Worm (Caenorhabditis elegans) whole organism, late embryonic: ENCODE measurements around the gene srh-15.

ENCODE experiments used
- C08G9.2 ChIP-seq: sonication (generic microtip); optimal IDR thresholded peaks from 2 replicates; lab custom pipeline; 2016; ENCODE audit warnings: mild to moderate bottlenecking, missing genetic modification characterization, moderate library complexity, missing compliant biosample characterization
- C38D4.7 ChIP-seq: fragments of 200-800 bp; sonication (Bioruptor generic); optimal IDR thresholded peaks from 2 replicates; lab custom pipeline; 2018; ENCODE audit warnings: mild to moderate bottlenecking, missing genetic modification characterization, moderate library complexity, missing compliant biosample characterization
- F13H6.1 ChIP-seq: sonication (generic microtip); optimal IDR thresholded peaks from 2 replicates; lab custom pipeline; 2016; ENCODE audit warnings: missing genetic modification characterization, missing compliant biosample characterization
- ceh-14 ChIP-seq: sonication (generic microtip); optimal IDR thresholded peaks from 2 replicates; lab custom pipeline; 2016; ENCODE audit warnings: missing genotype, missing genetic modification characterization, missing compliant biosample characterization
- ceh-18 ChIP-seq: sonication (generic microtip); optimal IDR thresholded peaks from 2 replicates; lab custom pipeline; 2016; ENCODE audit warnings: missing genetic modification characterization, missing compliant biosample characterization
- ceh-19 ChIP-seq: fragments of 200-800 bp; sonication (Bioruptor generic); optimal IDR thresholded peaks from 2 replicates; lab custom pipeline; 2018; ENCODE audit warnings: mild to moderate bottlenecking, missing genetic modification characterization, missing compliant biosample characterization
- ceh-24 ChIP-seq: sonication (generic microtip); optimal IDR thresholded peaks from 2 replicates; lab custom pipeline; 2016; ENCODE audit warnings: mild to moderate bottlenecking, missing genetic modification characterization, missing compliant biosample characterization
- ceh-30 ChIP-seq: fragments of 150-350 bp; optimal IDR thresholded peaks from 2 replicates; lab custom pipeline; 2014; ENCODE audit warnings: missing biosample characterization, missing genetic modification characterization
- ceh-6 ChIP-seq: fragments of 200-800 bp; sonication (Bioruptor generic); optimal IDR thresholded peaks from 2 replicates; lab custom pipeline; 2018; ENCODE audit warnings: mild to moderate bottlenecking, missing genetic modification characterization, missing compliant biosample characterization
- che-1 ChIP-seq: sonication (generic microtip); optimal IDR thresholded peaks from 2 replicates; lab custom pipeline; 2016; ENCODE audit warnings: mild to moderate bottlenecking, missing genetic modification characterization, missing compliant biosample characterization
- dve-1 ChIP-seq: sonication (generic microtip); optimal IDR thresholded peaks from 2 replicates; lab custom pipeline; 2017; ENCODE audit warnings: antibody characterized with exemption, mild to moderate bottlenecking, missing genetic modification characterization, missing compliant biosample characterization
- elt-4 ChIP-seq: sonication (generic microtip); optimal IDR thresholded peaks from 2 replicates; lab custom pipeline; 2016; ENCODE audit warnings: missing genetic modification characterization, missing compliant biosample characterization
- ets-4 ChIP-seq: sonication (generic microtip); optimal IDR thresholded peaks from 2 replicates; lab custom pipeline; 2016; ENCODE audit warnings: missing genetic modification characterization, missing compliant biosample characterization
- fax-1 ChIP-seq: sonication (generic microtip); optimal IDR thresholded peaks from 2 replicates; lab custom pipeline; 2016; ENCODE audit warnings: missing genotype, missing genetic modification characterization, missing compliant biosample characterization
- fkh-6 ChIP-seq: sonication (generic microtip); optimal IDR thresholded peaks from 2 replicates; lab custom pipeline; 2016; ENCODE audit warnings: missing genetic modification characterization, missing compliant biosample characterization
- hlh-15 ChIP-seq: sonication (generic microtip); optimal IDR thresholded peaks from 2 replicates; lab custom pipeline; 2016; ENCODE audit warnings: missing genetic modification characterization, missing compliant biosample characterization
- hlh-30 ChIP-seq: sonication (generic microtip); optimal IDR thresholded peaks from 2 replicates; lab custom pipeline; 2017; ENCODE audit warnings: antibody characterized with exemption, missing genetic modification characterization, missing compliant biosample characterization; ENCODE audit not compliant: insufficient read depth
- hlh-8 ChIP-seq: sonication (generic microtip); optimal IDR thresholded peaks from 2 replicates; lab custom pipeline; 2016; ENCODE audit warnings: missing genotype, missing genetic modification characterization, missing compliant biosample characterization
- lim-6 ChIP-seq: sonication (generic microtip); optimal IDR thresholded peaks from 2 replicates; lab custom pipeline; 2016; ENCODE audit warnings: missing genetic modification characterization, missing compliant biosample characterization
- lin-11 ChIP-seq: fragments of 200-800 bp; sonication (Bioruptor generic); optimal IDR thresholded peaks from 2 replicates; lab custom pipeline; 2018; ENCODE audit warnings: mild to moderate bottlenecking, missing genetic modification characterization, missing compliant biosample characterization
- mec-3 ChIP-seq: sonication (generic microtip); optimal IDR thresholded peaks from 2 replicates; lab custom pipeline; 2016; ENCODE audit warnings: borderline replicate concordance, missing genetic modification characterization, missing compliant biosample characterization
- nfya-1 ChIP-seq: sonication (generic microtip); optimal IDR thresholded peaks from 2 replicates; lab custom pipeline; 2017; ENCODE audit warnings: missing genetic modification characterization, mild to moderate bottlenecking, missing compliant biosample characterization, antibody characterized with exemption, moderate library complexity
- nhr-11 ChIP-seq: fragments of 150-350 bp; optimal IDR thresholded peaks from 2 replicates; lab custom pipeline; 2014; ENCODE audit warnings: missing biosample characterization, missing genetic modification characterization
- odd-2 ChIP-seq: sonication (generic microtip); optimal IDR thresholded peaks from 2 replicates; lab custom pipeline; 2017; ENCODE audit warnings: antibody characterized with exemption, mild to moderate bottlenecking, missing genetic modification characterization, missing compliant biosample characterization
- pag-3 ChIP-seq: sonication (generic microtip); optimal IDR thresholded peaks from 2 replicates; lab custom pipeline; 2016; ENCODE audit warnings: missing compliant biosample characterization, missing genetic modification characterization, borderline replicate concordance
- pax-1 ChIP-seq: fragments of 150-350 bp; optimal IDR thresholded peaks from 2 replicates; lab custom pipeline; 2014; ENCODE audit warnings: missing biosample characterization, missing genetic modification characterization
- pqm-1 ChIP-seq: sonication (generic microtip); optimal IDR thresholded peaks from 2 replicates; lab custom pipeline; 2016; ENCODE audit warnings: missing genetic modification characterization, missing compliant biosample characterization
- pros-1 ChIP-seq: fragments of 150-350 bp; optimal IDR thresholded peaks from 2 replicates; lab custom pipeline; 2014; ENCODE audit warnings: missing biosample characterization, missing genetic modification reagents, missing genetic modification characterization
- ref-2 ChIP-seq: sonication (generic microtip); optimal IDR thresholded peaks from 2 replicates; lab custom pipeline; 2016; ENCODE audit warnings: missing genetic modification characterization, missing compliant biosample characterization
- rnt-1 ChIP-seq: sonication (generic microtip); optimal IDR thresholded peaks from 2 replicates; lab custom pipeline; 2016; ENCODE audit warnings: missing genetic modification characterization, missing compliant biosample characterization
- sdc-2 ChIP-seq: sonication (generic microtip); optimal IDR thresholded peaks from 2 replicates; lab custom pipeline; 2016; ENCODE audit warnings: missing genotype, missing genetic modification characterization, missing compliant biosample characterization
- syd-9 ChIP-seq: sonication (generic microtip); optimal IDR thresholded peaks from 2 replicates; lab custom pipeline; 2016; ENCODE audit warnings: mild to moderate bottlenecking, missing genetic modification characterization, moderate library complexity, missing compliant biosample characterization
- tbx-7 ChIP-seq: sonication (generic microtip); optimal IDR thresholded peaks from 2 replicates; lab custom pipeline; 2016; ENCODE audit warnings: missing genotype, missing genetic modification characterization, missing compliant biosample characterization
- unc-42 ChIP-seq: sonication (generic microtip); optimal IDR thresholded peaks from 2 replicates; lab custom pipeline; 2016; ENCODE audit warnings: missing genotype, missing genetic modification characterization, missing compliant biosample characterization
- unc-86 ChIP-seq: sonication (generic microtip); optimal IDR thresholded peaks from 2 replicates; lab custom pipeline; 2016; ENCODE audit warnings: missing genetic modification characterization, missing compliant biosample characterization
- zip-5 ChIP-seq: sonication (generic microtip); optimal IDR thresholded peaks from 2 replicates; lab custom pipeline; 2016; ENCODE audit warnings: missing genetic modification characterization, missing compliant biosample characterization

The srh-15 gene

DNA sequence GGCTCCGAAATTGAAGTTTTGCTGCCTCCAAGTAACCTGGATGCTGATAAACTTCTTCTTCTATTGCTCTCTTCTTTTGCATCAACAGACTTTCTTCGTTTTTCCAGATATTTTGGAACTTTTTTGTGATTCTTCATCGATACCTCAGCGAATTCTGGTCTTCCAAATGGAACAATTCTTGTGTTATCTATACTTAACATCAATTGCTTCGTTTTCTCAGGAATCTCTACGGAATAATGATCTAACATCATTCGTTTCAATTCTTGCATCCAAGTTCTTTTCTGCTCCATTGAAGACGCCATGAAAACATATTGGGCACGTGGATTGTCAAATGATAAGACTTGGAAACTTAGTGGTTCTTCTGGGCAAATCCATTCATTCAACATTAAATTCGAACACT is 44.8 kb upstream of the srh-15 start, which contains the start of gene F32F2.4:
F32F2.4 (plus strand) TSS at position 301 of the 400 bp plus-strand sequence.
- TF ChIP-seq pros-1: no peak

DNA sequence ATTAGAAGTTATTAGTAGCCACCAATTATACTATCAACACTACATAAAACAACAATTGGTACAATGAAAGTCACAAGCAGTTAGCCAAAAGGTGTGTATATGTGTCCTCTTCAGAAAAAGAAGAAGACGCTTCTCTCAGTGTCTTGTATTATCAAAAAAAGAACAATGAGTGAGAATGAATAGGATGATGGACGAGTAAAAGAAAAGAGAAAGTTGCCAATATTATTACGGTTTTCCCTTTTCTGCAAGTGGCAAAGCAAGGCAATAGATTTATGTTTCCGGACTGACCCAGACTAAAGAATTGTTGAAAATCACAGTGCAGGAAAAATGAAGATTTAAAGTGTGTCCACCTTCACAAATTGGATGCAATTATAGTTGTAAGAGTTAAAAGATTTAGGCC is 40.4 kb upstream of the srh-15 start:
- TF ChIP-seq ref-2 (tag; lab: Kevin White, UChicago) (no peak), dve-1 (no peak), nhr-11 (tag; lab: Kevin White, UChicago) (no peak), fkh-6 (tag; lab: Kevin White, UChicago) (no peak), pax-1 (tag; lab: Kevin White, UChicago) (no peak)
- TF ChIP-seq, all 69 proteins: peak for 0

DNA sequence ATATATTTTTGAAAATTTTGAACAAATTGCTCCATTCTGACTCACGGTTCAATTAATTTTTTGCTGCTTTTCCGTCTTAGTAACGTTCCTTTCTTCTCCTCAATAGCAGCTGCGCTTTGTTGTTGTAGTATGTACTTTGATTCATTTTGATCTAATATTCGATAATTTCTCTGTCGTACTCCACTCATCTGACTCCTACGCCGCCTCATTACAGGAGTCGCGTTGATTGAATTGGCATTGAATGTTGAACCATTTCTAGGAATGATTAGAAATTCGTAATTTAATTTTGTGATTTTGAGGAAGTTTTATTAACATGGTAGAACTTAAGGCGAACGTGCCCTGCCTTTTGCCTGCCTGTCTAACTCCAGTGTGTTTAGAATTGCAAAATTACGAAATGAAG is 37.8 kb upstream of the srh-15 start:
- TF ChIP-seq unc-42 (tag; lab: Kevin White, UChicago): peak; percentile 70
- no peak for TF ChIP-seq mec-3 (tag; lab: Kevin White, UChicago)
- TF ChIP-seq, all 69 proteins: peak for 1

DNA sequence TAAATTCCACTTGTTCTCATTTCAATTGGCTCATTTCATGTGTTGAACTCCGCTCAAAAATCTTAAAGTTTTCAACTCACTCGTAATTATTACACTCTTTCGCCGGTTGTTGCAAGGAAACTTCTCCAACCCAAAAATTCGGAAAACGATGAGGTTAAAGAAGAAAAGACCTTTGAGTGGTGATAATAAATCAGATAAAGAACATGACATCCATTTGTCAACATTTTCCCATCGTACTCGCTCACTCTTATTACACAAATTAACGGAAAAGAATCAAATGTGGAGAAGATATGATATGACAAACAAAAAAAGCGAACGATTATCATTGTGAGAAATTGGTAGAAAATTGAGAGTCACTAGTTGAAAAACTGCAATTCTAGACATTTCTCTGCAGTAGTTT is 35.5 kb upstream of the srh-15 start:
- TF ChIP-seq ceh-30 (tag; lab: Kevin White, UChicago): no peak
- TF ChIP-seq elt-4: no peak
- TF ChIP-seq C08G9.2: no peak
- no peak for TF ChIP-seq fax-1 (tag; lab: Kevin White, UChicago)
- no peak for TF ChIP-seq ets-4
- no peak for TF ChIP-seq ref-2 (tag; lab: Kevin White, UChicago)
- TF ChIP-seq rnt-1 (tag; lab: Kevin White, UChicago): no peak
- TF ChIP-seq ceh-6 (GFP tag; lab: Kevin White, UChicago): no peak
- TF ChIP-seq ceh-14 (tag; lab: Kevin White, UChicago): no peak
- TF ChIP-seq hlh-8: no peak
- no peak for TF ChIP-seq lim-6 (tag; lab: Kevin White, UChicago)
- TF ChIP-seq syd-9 (tag; lab: Kevin White, UChicago): no peak
- no peak for TF ChIP-seq pqm-1 (tag; lab: Kevin White, UChicago)
- TF ChIP-seq ceh-19 (GFP tag; lab: Kevin White, UChicago): no peak
- no peak for TF ChIP-seq pag-3 (tag; lab: Kevin White, UChicago)
- TF ChIP-seq F13H6.1 (tag; lab: Kevin White, UChicago): no peak
- no peak for TF ChIP-seq hlh-30
- no peak for TF ChIP-seq tbx-7 (tag; lab: Kevin White, UChicago)
- no peak for TF ChIP-seq C38D4.7
- TF ChIP-seq, all 69 proteins: peak for 0

DNA sequence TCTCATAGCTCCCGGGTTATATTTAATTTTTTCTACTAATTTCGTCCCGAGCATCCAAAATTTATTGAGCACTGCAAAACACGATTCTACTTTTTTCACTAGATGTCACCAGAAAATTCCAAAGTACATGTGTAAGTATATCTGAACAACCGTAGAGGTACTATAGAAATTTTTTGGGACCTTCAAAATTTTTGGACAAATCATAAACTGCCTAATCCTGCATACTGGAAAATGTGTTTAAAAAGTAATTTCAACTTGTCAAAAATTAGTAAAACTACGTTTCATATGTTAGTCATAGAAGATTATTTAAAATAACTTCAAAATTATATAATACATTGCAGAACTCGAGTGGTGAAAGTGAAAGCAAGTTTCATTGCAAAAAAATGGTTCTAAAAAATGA is 34.3 kb upstream of the srh-15 start:
- no peak for TF ChIP-seq hlh-15
- no peak for TF ChIP-seq zip-5 (tag; lab: Kevin White, UChicago)
- TF ChIP-seq ceh-18 (tag; lab: Kevin White, UChicago): no peak
- TF ChIP-seq unc-86: no peak
- no peak for TF ChIP-seq nfya-1 (tag; lab: Kevin White, UChicago)
- no peak for TF ChIP-seq lin-11
- TF ChIP-seq che-1 (tag; lab: Kevin White, UChicago): no peak
- no peak for TF ChIP-seq C38D4.7
- no peak for TF ChIP-seq ceh-24
- TF ChIP-seq ceh-14 (tag; lab: Kevin White, UChicago): no peak
- TF ChIP-seq sdc-2 (tag; lab: Kevin White, UChicago): no peak
- no peak for TF ChIP-seq pros-1
- no peak for TF ChIP-seq odd-2 (tag; lab: Kevin White, UChicago)
